Fruit fly (Drosophila melanogaster): ENCODE data around the gene CG6005.

dm6 chr3R:19036521-19037142 lies 12.8 kb upstream of the CG6005 start:
- TF ChIP-seq Vsx2 (GFP tag; optimal IDR thresholded peaks at IDR 0.05; ENCODE audit: partially characterized antibody) (no peak), h (GFP tag; optimal IDR thresholded peaks at IDR 0.05) (no peak), Hr78 (GFP tag; optimal IDR thresholded peaks at IDR 0.05) (no peak), GATAd (GFP tag; optimal IDR thresholded peaks at IDR 0.05) (no peak), usp (GFP tag; optimal IDR thresholded peaks at IDR 0.05) (no peak), lola (GFP tag; optimal IDR thresholded peaks at IDR 0.05) (no peak), HLH106 (tag; optimal IDR thresholded peaks at IDR 0.05) (no peak), sage (GFP tag; optimal IDR thresholded peaks at IDR 0.05) (no peak), Abd-B (GFP tag; optimal IDR thresholded peaks at IDR 0.05) (no peak), psq (GFP tag; optimal IDR thresholded peaks at IDR 0.05) (no peak), Dif (GFP tag; optimal IDR thresholded peaks at IDR 0.05; ENCODE audit: partially characterized antibody) (no peak)
